Worm (Caenorhabditis elegans): ENCODE data around the gene pho-14.

ce11 chrII:1071432-1071831 is 29.2 kb downstream of the pho-14 start:
- TF ChIP-seq ceh-24 (tag; optimal IDR thresholded peaks at IDR 0.05), result no peak
- no peak for TF ChIP-seq lin-11 (tag; optimal IDR thresholded peaks at IDR 0.05)
- no peak for TF ChIP-seq sdc-2 (tag; optimal IDR thresholded peaks at IDR 0.05)
- no peak for TF ChIP-seq lim-6 (tag; optimal IDR thresholded peaks at IDR 0.05)
- TF ChIP-seq nhr-232 (tag; optimal IDR thresholded peaks at IDR 0.05), result no peak
- TF ChIP-seq hlh-30 (tag; optimal IDR thresholded peaks at IDR 0.05; ENCODE audit: insufficient read depth), result no peak
- no peak for TF ChIP-seq Y22D7AL.16 (tag; optimal IDR thresholded peaks at IDR 0.05)
- TF ChIP-seq nfya-1 (tag; optimal IDR thresholded peaks at IDR 0.05), result no peak
- TF ChIP-seq eyg-1 (tag; optimal IDR thresholded peaks at IDR 0.05), result no peak
- TF ChIP-seq dve-1 (tag; optimal IDR thresholded peaks at IDR 0.05), result no peak
- no peak for TF ChIP-seq unc-55 (GFP tag; optimal IDR thresholded peaks at IDR 0.05)
- TF ChIP-seq pqm-1 (tag; optimal IDR thresholded peaks at IDR 0.05), result no peak
- TF ChIP-seq nhr-11 (tag; optimal IDR thresholded peaks at IDR 0.05), result no peak
- no peak for TF ChIP-seq odd-2 (tag; optimal IDR thresholded peaks at IDR 0.05)
